Fruit fly (Drosophila melanogaster): ENCODE results near the gene Bace.

- TF ChIP-seq CG8478 (optimal IDR thresholded peaks at IDR 0.05) (no peak), CTCF (optimal IDR thresholded peaks at IDR 0.05) (no peak)
Measured at dm6 chr2L:8543731-8544359, 47.7 kb upstream of the Bace start.
